Worm (Caenorhabditis elegans) whole organism, mixed stage, embryonic: Measurements from ENCODE around the gene pqn-22.

Source experiments
- M03D4.4 ChIP-seq: sonication (generic microtip); optimal IDR thresholded peaks from 2 replicates; lab custom pipeline; 2017; ENCODE audit warnings: mild to moderate bottlenecking, missing genetic modification characterization, missing compliant biosample characterization
- mab-5 ChIP-seq: fragments of 150-350 bp; optimal IDR thresholded peaks from 2 replicates; lab custom pipeline; 2014; ENCODE audit warnings: missing biosample characterization, missing genetic modification characterization
- sem-2 ChIP-seq: fragments of 200-800 bp; sonication (Bioruptor generic); optimal IDR thresholded peaks from 2 replicates; lab custom pipeline; 2018; ENCODE audit warnings: mild to moderate bottlenecking, missing genetic modification characterization, missing compliant biosample characterization

DNA sequence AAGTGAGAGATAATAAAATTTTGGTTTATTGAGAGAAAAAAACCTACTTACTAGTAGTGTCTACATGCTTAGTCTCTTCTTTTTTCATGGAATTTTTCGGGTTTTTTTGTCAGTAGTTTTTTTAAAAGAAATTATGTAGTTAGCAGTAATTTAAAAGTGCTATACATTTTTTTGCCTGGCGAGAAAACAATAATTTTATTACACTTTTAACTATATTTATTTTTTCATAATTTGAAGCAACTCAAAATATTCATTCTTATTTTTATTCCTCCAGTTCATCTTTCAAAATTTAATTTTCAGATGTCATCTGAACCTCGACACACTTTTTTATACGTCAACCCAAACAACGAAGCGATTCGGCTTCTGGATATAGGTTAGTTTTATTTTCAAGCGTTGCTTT lies 7.2 kb upstream of the pqn-22 start, which contains the start of gene kcc-2:
- no peak for TF ChIP-seq sem-2
- TF ChIP-seq mab-5: no peak
- no peak for TF ChIP-seq M03D4.4 (tag; lab: Kevin White, UChicago)
